Worm (Caenorhabditis elegans) whole organism, mixed stage, embryonic: ENCODE data around the gene nuaf-3.

Experiments
- M03D4.4 ChIP-seq: sonication (generic microtip); optimal IDR thresholded peaks from 2 replicates; lab custom pipeline; 2017; ENCODE audit warnings: mild to moderate bottlenecking, missing genetic modification characterization, missing compliant biosample characterization
- bed-3 ChIP-seq: fragments of 200-800 bp; sonication (Bioruptor generic); optimal IDR thresholded peaks from 3 replicates; lab custom pipeline; 2018; ENCODE audit warnings: mild to moderate bottlenecking, missing genetic modification characterization, moderate library complexity, missing compliant biosample characterization
- blmp-1 ChIP-seq: fragments of 150-350 bp; optimal IDR thresholded peaks from 2 replicates; lab custom pipeline; 2014; ENCODE audit warnings: missing biosample characterization, missing genetic modification characterization
- ceh-39 ChIP-seq: fragments of 150-350 bp; optimal IDR thresholded peaks from 2 replicates; lab custom pipeline; 2014; ENCODE audit warnings: missing biosample characterization, missing genetic modification characterization
- ceh-43 ChIP-seq: fragments of 200-800 bp; sonication (Bioruptor generic); optimal IDR thresholded peaks from 2 replicates; lab custom pipeline; 2018; ENCODE audit warnings: mild to moderate bottlenecking, missing genetic modification characterization, moderate library complexity, missing compliant biosample characterization
- ceh-83 ChIP-seq: fragments of 200-800 bp; sonication (Bioruptor generic); optimal IDR thresholded peaks from 2 replicates; lab custom pipeline; 2018; ENCODE audit warnings: mild to moderate bottlenecking, missing genetic modification characterization, missing compliant biosample characterization
- ces-1 ChIP-seq: fragments of 150-350 bp; optimal IDR thresholded peaks from 2 replicates; lab custom pipeline; 2014; ENCODE audit warnings: missing biosample characterization, missing genetic modification reagents, missing genetic modification characterization
- cnd-1 ChIP-seq: fragments of 200-800 bp; sonication (Bioruptor generic); optimal IDR thresholded peaks from 2 replicates; lab custom pipeline; 2018; ENCODE audit warnings: mild to moderate bottlenecking, missing genetic modification characterization, missing compliant biosample characterization
- drap-1 ChIP-seq: fragments of 200-800 bp; sonication (Bioruptor generic); optimal IDR thresholded peaks from 3 replicates; lab custom pipeline; 2018; ENCODE audit warnings: mild to moderate bottlenecking, missing genetic modification characterization, missing compliant biosample characterization
- elt-1 ChIP-seq: sonication (generic microtip); optimal IDR thresholded peaks from 2 replicates; lab custom pipeline; 2017; ENCODE audit warnings: missing genetic modification characterization, mild to moderate bottlenecking, missing compliant biosample characterization, antibody characterized with exemption, moderate library complexity, borderline replicate concordance; ENCODE audit not compliant: insufficient read depth
- elt-3 ChIP-seq: fragments of 150-350 bp; optimal IDR thresholded peaks from 2 replicates; lab custom pipeline; 2014; ENCODE audit warnings: missing biosample characterization, missing genetic modification characterization
- flh-1 ChIP-seq: fragments of 200-800 bp; sonication (Bioruptor generic); optimal IDR thresholded peaks from 2 replicates; lab custom pipeline; 2018; ENCODE audit warnings: mild to moderate bottlenecking, missing genetic modification characterization, moderate library complexity, missing compliant biosample characterization
- ham-2 ChIP-seq: fragments of 200-800 bp; sonication (Bioruptor generic); optimal IDR thresholded peaks from 2 replicates; lab custom pipeline; 2018; ENCODE audit warnings: mild to moderate bottlenecking, missing genetic modification characterization, missing compliant biosample characterization
- hlh-1 ChIP-seq: fragments of 150-350 bp; optimal IDR thresholded peaks from 2 replicates; lab custom pipeline; 2014; ENCODE audit warnings: missing biosample characterization, missing genetic modification reagents, missing genetic modification characterization
- lin-13 ChIP-seq: fragments of 150-350 bp; optimal IDR thresholded peaks from 2 replicates; lab custom pipeline; 2014; ENCODE audit warnings: missing biosample characterization, missing genetic modification characterization
- lin-32 ChIP-seq: fragments of 200-800 bp; sonication (Bioruptor generic); optimal IDR thresholded peaks from 2 replicates; lab custom pipeline; 2018; ENCODE audit warnings: mild to moderate bottlenecking, missing genetic modification characterization, missing compliant biosample characterization
- lsy-2 ChIP-seq: fragments of 150-350 bp; optimal IDR thresholded peaks from 2 replicates; lab custom pipeline; 2014; ENCODE audit warnings: missing biosample characterization, missing genetic modification characterization
- mab-5 ChIP-seq: fragments of 150-350 bp; optimal IDR thresholded peaks from 2 replicates; lab custom pipeline; 2014; ENCODE audit warnings: missing biosample characterization, missing genetic modification characterization
- mep-1 ChIP-seq: fragments of 150-350 bp; optimal IDR thresholded peaks from 2 replicates; lab custom pipeline; 2017; ENCODE audit warnings: missing biosample characterization, missing genetic modification reagents, missing genetic modification characterization, inconsistent platforms
- mls-2 ChIP-seq: sonication (generic microtip); optimal IDR thresholded peaks from 2 replicates; lab custom pipeline; 2016; ENCODE audit warnings: mild to moderate bottlenecking, missing genetic modification characterization, moderate library complexity, missing compliant biosample characterization
- nhr-12 ChIP-seq: fragments of 150-350 bp; optimal IDR thresholded peaks from 2 replicates; lab custom pipeline; 2014; ENCODE audit warnings: missing biosample characterization, missing genetic modification characterization
- nhr-2 ChIP-seq: fragments of 150-350 bp; optimal IDR thresholded peaks from 2 replicates; lab custom pipeline; 2014; ENCODE audit warnings: missing biosample characterization, missing genetic modification characterization
- nhr-237 ChIP-seq: fragments of 150-350 bp; optimal IDR thresholded peaks from 2 replicates; lab custom pipeline; 2014; ENCODE audit warnings: missing biosample characterization, missing genetic modification characterization
- nhr-28 ChIP-seq: fragments of 150-350 bp; optimal IDR thresholded peaks from 2 replicates; lab custom pipeline; 2014; ENCODE audit warnings: missing biosample characterization, missing genetic modification characterization
- nhr-76 ChIP-seq: sonication (generic microtip); optimal IDR thresholded peaks from 2 replicates; lab custom pipeline; 2017; ENCODE audit warnings: missing biosample characterization, missing genetic modification characterization
- pha-4 ChIP-seq: fragments of 150-350 bp; optimal IDR thresholded peaks from 2 replicates; lab custom pipeline; 2018; ENCODE audit warnings: missing biosample characterization, missing genetic modification reagents, missing genetic modification characterization
- sem-2 ChIP-seq: fragments of 200-800 bp; sonication (Bioruptor generic); optimal IDR thresholded peaks from 2 replicates; lab custom pipeline; 2018; ENCODE audit warnings: mild to moderate bottlenecking, missing genetic modification characterization, missing compliant biosample characterization
- snpc-4 ChIP-seq: fragments of 150-350 bp; optimal IDR thresholded peaks from 2 replicates; lab custom pipeline; 2014; ENCODE audit warnings: missing biosample characterization, missing genetic modification characterization
- sptf-1 ChIP-seq: sonication (generic microtip); optimal IDR thresholded peaks from 2 replicates; lab custom pipeline; 2017; ENCODE audit warnings: mild to moderate bottlenecking, missing genetic modification characterization, moderate library complexity, missing compliant biosample characterization
- tbx-8 ChIP-seq: fragments of 200-800 bp; sonication (Bioruptor generic); optimal IDR thresholded peaks from 2 replicates; lab custom pipeline; 2018; ENCODE audit warnings: mild to moderate bottlenecking, missing genetic modification characterization, moderate library complexity, missing compliant biosample characterization
- unc-120 ChIP-seq: sonication (generic microtip); optimal IDR thresholded peaks from 2 replicates; lab custom pipeline; 2017; ENCODE audit warnings: missing genetic modification characterization, missing compliant biosample characterization; ENCODE audit not compliant: poor library complexity, severe bottlenecking
- unc-39 ChIP-seq: fragments of 150-350 bp; optimal IDR thresholded peaks from 2 replicates; lab custom pipeline; 2014; ENCODE audit warnings: missing biosample characterization, missing genetic modification characterization
- unc-62 ChIP-seq: fragments of 150-350 bp; optimal IDR thresholded peaks from 2 replicates; lab custom pipeline; 2014; ENCODE audit warnings: missing biosample characterization, missing genetic modification reagents, missing genetic modification characterization
- zip-8 ChIP-seq: fragments of 150-350 bp; optimal IDR thresholded peaks from 2 replicates; lab custom pipeline; 2014; ENCODE audit warnings: missing biosample characterization, missing genetic modification characterization
- ztf-11 ChIP-seq: fragments of 150-350 bp; optimal IDR thresholded peaks from 2 replicates; lab custom pipeline; 2014; ENCODE audit warnings: missing biosample characterization, missing genetic modification characterization

Gene nuaf-3

ce11 chrIV:11146962-11147470, 37.1 kb upstream of the nuaf-3 start, which contains the start of gene pigq-1:
TSS of gene pigq-1 (minus strand) at chrIV:11147247.
- TF ChIP-seq tbx-8 (GFP tag; lab: Kevin White, UChicago): no peak
- TF ChIP-seq drap-1: no peak
- TF ChIP-seq cnd-1 (tag; lab: Kevin White, UChicago): no peak
- no peak for TF ChIP-seq lsy-2 (tag; lab: Kevin White, UChicago)
- no peak for TF ChIP-seq sptf-1 (tag; lab: Kevin White, UChicago)
- no peak for TF ChIP-seq nhr-2 (tag; lab: Kevin White, UChicago)
- no peak for TF ChIP-seq ztf-11 (tag; lab: Kevin White, UChicago)
- no peak for TF ChIP-seq lin-32 (GFP tag; lab: Kevin White, UChicago)
- no peak for TF ChIP-seq unc-62 (GFP tag; lab: Kevin White, UChicago)
- TF ChIP-seq sem-2 (GFP tag; lab: Kevin White, UChicago): no peak
- TF ChIP-seq blmp-1 (tag; lab: Kevin White, UChicago): no peak
- TF ChIP-seq unc-120: no peak
- TF ChIP-seq, all 35 proteins: peak for 0

ce11 chrIV:11148788-11149366, 35.2 kb upstream of the nuaf-3 start:
- TF ChIP-seq ceh-43 (no peak), pha-4 (tag; lab: Kevin White, UChicago) (no peak), bed-3 (GFP tag; lab: Kevin White, UChicago) (no peak), blmp-1 (tag; lab: Kevin White, UChicago) (no peak)

ce11 chrIV:11149454-11150163, 34.5 kb upstream of the nuaf-3 start, which contains the start of the genes F01G4.6 and pfd-1:
TSS of gene F01G4.6 (minus strand) at chrIV:11149504.
TSS of gene pfd-1 (plus strand) at chrIV:11150113.
- peak; percentile 71 for TF ChIP-seq pha-4 (tag; lab: Kevin White, UChicago)
- peak; percentile 25 for TF ChIP-seq cnd-1 (tag; lab: Kevin White, UChicago)
- TF ChIP-seq hlh-1 (tag; lab: Kevin White, UChicago): peak; percentile 57
- TF ChIP-seq unc-120: peak; percentile 69
- no peak for TF ChIP-seq unc-39
- no peak for TF ChIP-seq ceh-83 (GFP tag; lab: Kevin White, UChicago)
- TF ChIP-seq bed-3 (GFP tag; lab: Kevin White, UChicago): no peak
- TF ChIP-seq elt-1 (tag; lab: Kevin White, UChicago): no peak
- TF ChIP-seq sem-2 (GFP tag; lab: Kevin White, UChicago): no peak
- peak; percentile 79 for TF ChIP-seq lin-13
- no peak for TF ChIP-seq snpc-4 (tag; lab: Kevin White, UChicago)
- TF ChIP-seq ztf-11 (tag; lab: Kevin White, UChicago): no peak
- no peak for TF ChIP-seq flh-1 (GFP tag; lab: Kevin White, UChicago)
- no peak for TF ChIP-seq ceh-43
- peak; percentile 29 for TF ChIP-seq ceh-39 (tag; lab: Kevin White, UChicago)
- TF ChIP-seq ham-2 (GFP tag; lab: Kevin White, UChicago): no peak
- TF ChIP-seq lin-32 (GFP tag; lab: Kevin White, UChicago): no peak
- no peak for TF ChIP-seq nhr-28
- TF ChIP-seq tbx-8 (GFP tag; lab: Kevin White, UChicago): no peak
- TF ChIP-seq unc-62 (GFP tag; lab: Kevin White, UChicago): peak; percentile 58
- TF ChIP-seq ces-1 (GFP tag; lab: Kevin White, UChicago): peak; percentile 86
- TF ChIP-seq nhr-12 (tag; lab: Kevin White, UChicago): no peak
- no peak for TF ChIP-seq zip-8
- TF ChIP-seq nhr-76 (tag; lab: Kevin White, UChicago): no peak
- peak; percentile 23 for TF ChIP-seq blmp-1 (tag; lab: Kevin White, UChicago)
- TF ChIP-seq drap-1: peak; percentile 20
- TF ChIP-seq sptf-1 (tag; lab: Kevin White, UChicago): peak; percentile 74
- TF ChIP-seq mab-5 (tag; lab: Kevin White, UChicago): no peak
- peak; percentile 24 for TF ChIP-seq nhr-2 (tag; lab: Kevin White, UChicago)
- TF ChIP-seq mls-2 (tag; lab: Kevin White, UChicago): no peak
- peak; percentile 97 for TF ChIP-seq lsy-2 (tag; lab: Kevin White, UChicago)
- TF ChIP-seq elt-3 (tag; lab: Kevin White, UChicago): no peak
- peak; percentile 88 for TF ChIP-seq nhr-237
- TF ChIP-seq mep-1 (tag; lab: Kevin White, UChicago): peak; percentile 82
- peak; percentile 65 for TF ChIP-seq M03D4.4 (tag; lab: Kevin White, UChicago)
- TF ChIP-seq, all 35 proteins: peak for 16
